Worm (Caenorhabditis elegans) whole organism, L4 larva: Measurements from ENCODE around the gene C25F9.2.
A peak's percentile ranks its signal among the peaks of the same experiment; 100 is the strongest.

Experiments used
- F10B5.3 ChIP-seq: sonication (generic microtip); optimal IDR thresholded peaks from 2 replicates; lab custom pipeline; 2016; ENCODE audit warnings: mild to moderate bottlenecking, missing genetic modification characterization, missing compliant biosample characterization
- F49E8.2 ChIP-seq: sonication (generic microtip); optimal IDR thresholded peaks from 2 replicates; lab custom pipeline; 2016; ENCODE audit warnings: missing compliant biosample characterization, mild to moderate bottlenecking, missing genetic modification characterization, borderline replicate concordance
- R02D3.7 ChIP-seq: fragments of 150-350 bp; sonication (generic microtip); optimal IDR thresholded peaks from 3 replicates; lab custom pipeline; 2014; ENCODE audit warnings: missing biosample characterization, missing genetic modification characterization
- Y5F2A.4 ChIP-seq: fragments of 200-800 bp; sonication (Bioruptor generic); optimal IDR thresholded peaks from 2 replicates; lab custom pipeline; 2018; ENCODE audit warnings: mild to moderate bottlenecking, missing genetic modification characterization, missing compliant biosample characterization
- ZK546.5 ChIP-seq, 2 experiments: sonication (generic microtip); optimal IDR thresholded peaks; 2 replicates each; lab custom pipeline; 2017; ENCODE audit warnings: missing biosample characterization in 2 of 2, missing genetic modification characterization in 2 of 2
- aly-2 ChIP-seq: sonication (generic microtip); optimal IDR thresholded peaks from 2 replicates; lab custom pipeline; 2018; ENCODE audit warnings: missing biosample characterization, missing genetic modification characterization
- ama-1 ChIP-seq: fragments of 150-350 bp; optimal IDR thresholded peaks from 2 replicates; lab custom pipeline; 2014; ENCODE audit warnings: inconsistent platforms, mixed read lengths
- ceh-62 ChIP-seq: sonication (generic microtip); optimal IDR thresholded peaks from 2 replicates; lab custom pipeline; 2017; ENCODE audit warnings: missing biosample characterization, missing genetic modification characterization
- ceh-82 ChIP-seq: sonication (generic microtip); optimal IDR thresholded peaks from 2 replicates; lab custom pipeline; 2017; ENCODE audit warnings: missing biosample characterization, missing genetic modification characterization
- cey-2 ChIP-seq: sonication (generic microtip); optimal IDR thresholded peaks from 3 replicates; lab custom pipeline; 2017; ENCODE audit warnings: missing genetic modification characterization, mild to moderate bottlenecking, missing compliant biosample characterization, antibody characterized with exemption, borderline replicate concordance; ENCODE audit not compliant: insufficient read depth
- ctbp-1 ChIP-seq: fragments of 200-800 bp; sonication (Bioruptor generic); IDR thresholded peaks from 2 replicates; pipeline ENCODE4 v1.3.6; 2022; ENCODE audit warnings: missing genetic modification reagents, missing genetic modification characterization, missing compliant biosample characterization
- daf-12 ChIP-seq: fragments of 150-350 bp; optimal IDR thresholded peaks from 2 replicates; lab custom pipeline; 2014; ENCODE audit warnings: missing biosample characterization, missing genetic modification reagents, missing genetic modification characterization
- daf-16 ChIP-seq, 3 experiments: sonication (generic microtip); optimal IDR thresholded peaks; 2 replicates each; lab custom pipeline; 2016 to 2017; ENCODE audit warnings: missing genetic modification characterization in 3 of 3, missing genetic modification reagents in 3 of 3, mild to moderate bottlenecking in 2 of 3, missing compliant biosample characterization in 2 of 3, missing biosample characterization in 1 of 3, moderate library complexity in 1 of 3
- daf-19 ChIP-seq: fragments of 200-800 bp; sonication (Bioruptor generic); conservative IDR thresholded peaks from 2 replicates; pipeline ENCODE4 v1.3.6; 2022; ENCODE audit warnings: missing genetic modification characterization, missing compliant biosample characterization
- daf-8 ChIP-seq: fragments of 200-800 bp; sonication (Bioruptor generic); IDR thresholded peaks from 2 replicates; pipeline ENCODE4 v1.3.6; 2022; ENCODE audit warnings: missing genetic modification characterization, missing compliant biosample characterization
- dmd-6 ChIP-seq: fragments of 200-800 bp; sonication (Bioruptor generic); IDR thresholded peaks from 2 replicates; pipeline ENCODE4 v1.3.6; 2022; ENCODE audit warnings: missing genetic modification reagents, missing genetic modification characterization, missing compliant biosample characterization
- dmd-9 ChIP-seq: fragments of 200-800 bp; sonication (Bioruptor generic); IDR thresholded peaks from 2 replicates; pipeline ENCODE4 v1.3.6; 2022; ENCODE audit warnings: missing genetic modification reagents, missing genetic modification characterization, missing compliant biosample characterization
- dpl-1 ChIP-seq: fragments of 150-350 bp; optimal IDR thresholded peaks from 2 replicates; lab custom pipeline; 2014; ENCODE audit warnings: missing biosample characterization, missing genetic modification reagents, missing genetic modification characterization
- dve-1 ChIP-seq: sonication (generic microtip); optimal IDR thresholded peaks from 2 replicates; lab custom pipeline; 2017; ENCODE audit warnings: antibody characterized with exemption, mild to moderate bottlenecking, missing genetic modification characterization, missing compliant biosample characterization; ENCODE audit not compliant: insufficient read depth
- egl-43 ChIP-seq: fragments of 200-800 bp; sonication (Bioruptor generic); IDR thresholded peaks from 2 replicates; pipeline ENCODE4 v1.3.6; 2022; ENCODE audit warnings: missing genetic modification reagents, missing genetic modification characterization, missing compliant biosample characterization
- hlh-11 ChIP-seq: fragments of 200-800 bp; sonication (Bioruptor generic); optimal IDR thresholded peaks from 2 replicates; lab custom pipeline; 2018; ENCODE audit warnings: mild to moderate bottlenecking, missing genetic modification characterization, missing compliant biosample characterization
- hmg-1.1 ChIP-seq: fragments of 200-800 bp; sonication (Bioruptor generic); IDR thresholded peaks from 2 replicates; pipeline ENCODE4 v1.3.6; 2022; ENCODE audit warnings: missing genetic modification reagents, missing genetic modification characterization, missing compliant biosample characterization
- jun-1 ChIP-seq: fragments of 150-350 bp; optimal IDR thresholded peaks from 2 replicates; lab custom pipeline; 2014; ENCODE audit warnings: missing biosample characterization, missing genetic modification reagents, missing genetic modification characterization
- lin-1 ChIP-seq: fragments of 200-800 bp; sonication (Bioruptor generic); IDR thresholded peaks from 2 replicates; pipeline ENCODE4 v1.3.6; 2022; ENCODE audit warnings: missing genetic modification reagents, missing genetic modification characterization, missing compliant biosample characterization
- lin-15B ChIP-seq: fragments of 150-350 bp; sonication (generic microtip); optimal IDR thresholded peaks from 3 replicates; lab custom pipeline; 2014; ENCODE audit warnings: missing biosample characterization, missing genetic modification characterization
- lin-38 ChIP-seq: fragments of 200-800 bp; sonication (Bioruptor generic); IDR thresholded peaks from 2 replicates; pipeline ENCODE4 v1.3.6; 2022; ENCODE audit warnings: missing genetic modification reagents, missing genetic modification characterization, missing compliant biosample characterization
- lir-3 ChIP-seq: sonication (generic microtip); optimal IDR thresholded peaks from 2 replicates; lab custom pipeline; 2016; ENCODE audit warnings: mild to moderate bottlenecking, missing genetic modification characterization, missing compliant biosample characterization
- lsy-2 ChIP-seq, 2 experiments: fragments of 150-350 bp in 1 of 2; sonication (generic microtip) in 1 of 2; optimal IDR thresholded peaks; 2 replicates each; lab custom pipeline; 2014 to 2017; ENCODE audit warnings: missing biosample characterization in 2 of 2, missing genetic modification characterization in 2 of 2
- madf-9 ChIP-seq: fragments of 200-800 bp; sonication (Bioruptor generic); conservative IDR thresholded peaks from 2 replicates; pipeline ENCODE4 v1.3.6; 2022; ENCODE audit warnings: missing genetic modification reagents, missing genetic modification characterization, missing compliant biosample characterization
- nhr-237 ChIP-seq: sonication (generic microtip); optimal IDR thresholded peaks from 2 replicates; lab custom pipeline; 2017; ENCODE audit warnings: missing biosample characterization, missing genetic modification characterization
- nhr-25 ChIP-seq: sonication (generic microtip); optimal IDR thresholded peaks from 2 replicates; lab custom pipeline; 2017; ENCODE audit warnings: missing genetic modification characterization, mild to moderate bottlenecking, missing compliant biosample characterization, antibody characterized with exemption, moderate library complexity, borderline replicate concordance; ENCODE audit not compliant: insufficient read depth
- nhr-28 ChIP-seq: fragments of 150-350 bp; optimal IDR thresholded peaks from 2 replicates; lab custom pipeline; 2014; ENCODE audit warnings: missing biosample characterization, missing genetic modification characterization
- nhr-42 ChIP-seq: fragments of 200-800 bp; sonication (Bioruptor generic); IDR thresholded peaks from 2 replicates; pipeline ENCODE4 v1.3.6; 2022; ENCODE audit warnings: missing genetic modification characterization, missing compliant biosample characterization
- nhr-6 ChIP-seq: fragments of 150-350 bp; optimal IDR thresholded peaks from 2 replicates; lab custom pipeline; 2014; ENCODE audit warnings: missing biosample characterization, missing genetic modification characterization
- nhr-76 ChIP-seq: fragments of 150-350 bp; optimal IDR thresholded peaks from 2 replicates; lab custom pipeline; 2014; ENCODE audit warnings: missing biosample characterization, missing genetic modification characterization
- pha-4 ChIP-seq, 2 experiments: fragments of 150-350 bp in 1 of 2; fragments of 200-800 bp in 1 of 2; sonication (Bioruptor generic) in 1 of 2; IDR thresholded peaks in 1 of 2; optimal IDR thresholded peaks in 1 of 2; 2 replicates each; pipeline versions ENCODE4 v1.3.6 to Lab custom; 2014 to 2022; ENCODE audit warnings: missing genetic modification characterization in 2 of 2, missing genetic modification reagents in 2 of 2, missing biosample characterization in 1 of 2, missing compliant biosample characterization in 1 of 2
- php-3 ChIP-seq: fragments of 200-800 bp; sonication (Bioruptor generic); IDR thresholded peaks from 2 replicates; pipeline ENCODE4 v1.3.6; 2022; ENCODE audit warnings: missing genetic modification reagents, missing genetic modification characterization, missing compliant biosample characterization
- pqm-1 ChIP-seq: sonication (generic microtip); optimal IDR thresholded peaks from 2 replicates; lab custom pipeline; 2017; ENCODE audit warnings: missing biosample characterization, missing genetic modification characterization
- saeg-2 ChIP-seq: fragments of 200-800 bp; sonication (Bioruptor generic); IDR thresholded peaks from 2 replicates; pipeline ENCODE4 v1.3.6; 2022; ENCODE audit warnings: missing genetic modification reagents, missing genetic modification characterization, missing compliant biosample characterization
- spr-3 ChIP-seq: fragments of 200-800 bp; sonication (Bioruptor generic); optimal IDR thresholded peaks from 2 replicates; lab custom pipeline; 2018; ENCODE audit warnings: mild to moderate bottlenecking, missing genetic modification characterization, missing compliant biosample characterization
- unc-130 ChIP-seq: sonication (generic microtip); optimal IDR thresholded peaks from 2 replicates; lab custom pipeline; 2016; ENCODE audit warnings: missing genetic modification reagents, missing genetic modification characterization, missing compliant biosample characterization
- unc-39 ChIP-seq: sonication (generic microtip); optimal IDR thresholded peaks from 2 replicates; lab custom pipeline; 2017; ENCODE audit warnings: missing biosample characterization, missing genetic modification characterization
- vab-7 ChIP-seq: fragments of 200-800 bp; sonication (Bioruptor generic); IDR thresholded peaks from 2 replicates; pipeline ENCODE4 v1.3.6; 2022; ENCODE audit warnings: missing genetic modification reagents, missing genetic modification characterization, missing compliant biosample characterization
- zip-2 ChIP-seq: fragments of 150-350 bp; optimal IDR thresholded peaks from 2 replicates; lab custom pipeline; 2014; ENCODE audit warnings: missing biosample characterization, missing genetic modification characterization

The C25F9.2 gene

ce11 chrV:19398882-19399281 is 22.4 kb upstream of the C25F9.2 start, which contains the start of gene C25F9.13:
Gene C25F9.13, minus strand, starts transcription at chrV:19398982.
- TF ChIP-seq aly-2: no peak
- no peak for TF ChIP-seq saeg-2 (GFP tag; lab: Robert Waterston, UW)
- no peak for TF ChIP-seq dmd-6
- no peak for TF ChIP-seq F10B5.3 (tag; lab: Kevin White, UChicago)
- TF ChIP-seq daf-19 (GFP tag; lab: Robert Waterston, UW): no peak
- no peak for TF ChIP-seq Y5F2A.4
- no peak for TF ChIP-seq nhr-42 (GFP tag; lab: Robert Waterston, UW)
- no peak for TF ChIP-seq dve-1
- TF ChIP-seq ceh-62 (tag; lab: Kevin White, UChicago): no peak
- no peak for TF ChIP-seq nhr-28 (tag; lab: Kevin White, UChicago)
- no peak for TF ChIP-seq jun-1 (tag; lab: Kevin White, UChicago)

- TF ChIP-seq php-3 (GFP tag; lab: Robert Waterston, UW): peak; percentile 92
- TF ChIP-seq zip-2 (tag; lab: Kevin White, UChicago): peak; percentile 3
Observed at ce11 chrV:19399282-19399681, 22.0 kb upstream of the C25F9.2 start.

ce11 chrV:19400619-19401018 is 20.7 kb upstream of the C25F9.2 start, which contains the start of gene srw-86:
Gene srw-86, minus strand, starts transcription at chrV:19400719.
- TF ChIP-seq ctbp-1 (GFP tag; lab: Robert Waterston, UW) (no peak), dmd-9 (GFP tag; lab: Robert Waterston, UW) (no peak), zip-2 (tag; lab: Kevin White, UChicago) (no peak), egl-43 (GFP tag; lab: Robert Waterston, UW) (no peak), dpl-1 (GFP tag; lab: Kevin White, UChicago) (no peak), ZK546.5 (tag; optimal IDR thresholded peaks at IDR 0.05; lab: Kevin White, UChicago) (no peak), ceh-82 (tag; lab: Kevin White, UChicago) (no peak), R02D3.7 (tag; lab: Kevin White, UChicago) (no peak)

- no peak for TF ChIP-seq cey-2 (tag; lab: Kevin White, UChicago)
- TF ChIP-seq pqm-1: peak; percentile 23
- TF ChIP-seq zip-2 (tag; lab: Kevin White, UChicago): peak; percentile 50
- TF ChIP-seq daf-16 (GFP tag; optimal IDR thresholded peaks at IDR 0.05; lab: Kevin White, UChicago): no peak
- peak; percentile 79 for TF ChIP-seq daf-16 (tag; optimal IDR thresholded peaks at IDR 0.05; lab: Kevin White, UChicago)
- TF ChIP-seq unc-130 (GFP tag; lab: Kevin White, UChicago): no peak
- no peak for TF ChIP-seq daf-8 (GFP tag; lab: Robert Waterston, UW)
- TF ChIP-seq hlh-11 (tag; lab: Kevin White, UChicago): peak; percentile 28
- no peak for TF ChIP-seq F49E8.2 (tag; lab: Kevin White, UChicago)
- TF ChIP-seq ceh-82 (tag; lab: Kevin White, UChicago): no peak
- TF ChIP-seq lin-15B (tag; lab: Kevin White, UChicago): no peak
- TF ChIP-seq ama-1 (lab: Kevin White, UChicago): no peak
- no peak for TF ChIP-seq nhr-6 (tag; lab: Kevin White, UChicago)
- no peak for TF ChIP-seq unc-39
- TF ChIP-seq nhr-76: no peak
- TF ChIP-seq hmg-1.1 (GFP tag; lab: Robert Waterston, UW): no peak
- no peak for TF ChIP-seq lsy-2 (tag; optimal IDR thresholded peaks at IDR 0.05; lab: Kevin White, UChicago)
- no peak for TF ChIP-seq nhr-25 (tag; lab: Kevin White, UChicago)
- no peak for TF ChIP-seq daf-19 (GFP tag; lab: Robert Waterston, UW)
- no peak for TF ChIP-seq pha-4 (GFP tag; IDR thresholded peaks at IDR 0.05; lab: Robert Waterston, UW)
- no peak for TF ChIP-seq pha-4 (tag; optimal IDR thresholded peaks at IDR 0.05; lab: Kevin White, UChicago)
- TF ChIP-seq lir-3 (tag; lab: Kevin White, UChicago): no peak
- no peak for TF ChIP-seq lin-38 (GFP tag; lab: Robert Waterston, UW)
- TF ChIP-seq lin-1: no peak
- no peak for TF ChIP-seq dmd-9 (GFP tag; lab: Robert Waterston, UW)
- peak; percentile 97 for TF ChIP-seq php-3 (GFP tag; lab: Robert Waterston, UW)
- no peak for TF ChIP-seq nhr-237 (tag; lab: Kevin White, UChicago)
- no peak for TF ChIP-seq vab-7 (GFP tag; lab: Robert Waterston, UW)
- no peak for TF ChIP-seq madf-9 (GFP tag; lab: Robert Waterston, UW)
- TF ChIP-seq spr-3 (GFP tag; lab: Kevin White, UChicago): no peak
- peak; percentile 48 for TF ChIP-seq dve-1
- TF ChIP-seq daf-12 (tag; lab: Kevin White, UChicago): no peak
Observed at ce11 chrV:19401429-19401828, 19.8 kb upstream of the C25F9.2 start.
